Worm (Caenorhabditis elegans) whole organism, L3 larva: ENCODE measurements around the gene cyp-13A11.
A peak's percentile ranks its signal among the peaks of the same experiment; 100 is the strongest.

Experiments
- R02D3.7 ChIP-seq: fragments of 150-350 bp; optimal IDR thresholded peaks from 2 replicates; lab custom pipeline; 2014; ENCODE audit warnings: missing biosample characterization, missing genetic modification characterization
- ZK546.5 ChIP-seq: sonication (generic microtip); optimal IDR thresholded peaks from 2 replicates; lab custom pipeline; 2017; ENCODE audit warnings: missing biosample characterization, missing genetic modification characterization
- aly-2 ChIP-seq: fragments of 150-350 bp; optimal IDR thresholded peaks from 2 replicates; lab custom pipeline; 2014; ENCODE audit warnings: missing biosample characterization, missing genetic modification characterization
- ama-1 ChIP-seq: fragments of 150-350 bp; optimal IDR thresholded peaks from 2 replicates; lab custom pipeline; 2018
- ceh-16 ChIP-seq: sonication (generic microtip); optimal IDR thresholded peaks from 2 replicates; lab custom pipeline; 2017; ENCODE audit warnings: missing biosample characterization, missing genetic modification characterization
- ceh-82 ChIP-seq: fragments of 150-350 bp; optimal IDR thresholded peaks from 2 replicates; lab custom pipeline; 2014; ENCODE audit warnings: missing biosample characterization, missing genetic modification characterization
- ceh-9 ChIP-seq: sonication (generic microtip); optimal IDR thresholded peaks from 2 replicates; lab custom pipeline; 2018; ENCODE audit warnings: missing biosample characterization, missing genetic modification characterization
- daf-12 ChIP-seq: fragments of 150-350 bp; optimal IDR thresholded peaks from 2 replicates; lab custom pipeline; 2014; ENCODE audit warnings: missing biosample characterization, missing genetic modification reagents, missing genetic modification characterization
- egl-27 ChIP-seq: sonication (generic microtip); optimal IDR thresholded peaks from 4 replicates; lab custom pipeline; 2017; ENCODE audit warnings: missing biosample characterization, missing genetic modification reagents, missing genetic modification characterization
- egl-5 ChIP-seq: fragments of 150-350 bp; optimal IDR thresholded peaks from 2 replicates; lab custom pipeline; 2017; ENCODE audit warnings: missing biosample characterization, missing genetic modification reagents, missing genetic modification characterization, inconsistent platforms
- elt-1 ChIP-seq: fragments of 150-350 bp; optimal IDR thresholded peaks from 2 replicates; lab custom pipeline; 2014; ENCODE audit warnings: missing biosample characterization, missing genetic modification characterization
- elt-2 ChIP-seq: sonication (generic microtip); optimal IDR thresholded peaks from 2 replicates; lab custom pipeline; 2016; ENCODE audit warnings: missing genetic modification reagents, mild to moderate bottlenecking, missing genetic modification characterization, missing compliant biosample characterization
- elt-3 ChIP-seq, 3 experiments: fragments of 150-350 bp in 1 of 3; sonication (generic microtip) in 2 of 3; optimal IDR thresholded peaks; 2 replicates in 2 of 3; 4 replicates in 1 of 3; lab custom pipeline; 2014 to 2017; ENCODE audit warnings: missing biosample characterization in 3 of 3, missing genetic modification characterization in 3 of 3
- eor-1 ChIP-seq, 2 experiments: fragments of 150-350 bp; optimal IDR thresholded peaks; 2 replicates each; lab custom pipeline; 2014 to 2018; ENCODE audit warnings: missing biosample characterization in 2 of 2, missing genetic modification characterization in 2 of 2
- fkh-10 ChIP-seq: sonication (generic microtip); optimal IDR thresholded peaks from 2 replicates; lab custom pipeline; 2017; ENCODE audit warnings: missing biosample characterization, missing genetic modification reagents, missing genetic modification characterization
- fkh-2 ChIP-seq: fragments of 150-350 bp; optimal IDR thresholded peaks from 2 replicates; lab custom pipeline; 2014; ENCODE audit warnings: missing biosample characterization, missing genetic modification reagents, missing genetic modification characterization
- fos-1 ChIP-seq: fragments of 150-350 bp; optimal IDR thresholded peaks from 2 replicates; lab custom pipeline; 2014; ENCODE audit warnings: missing biosample characterization, missing genetic modification characterization
- hmg-11 ChIP-seq: sonication (generic microtip); optimal IDR thresholded peaks from 2 replicates; lab custom pipeline; 2016; ENCODE audit warnings: missing genetic modification characterization, missing compliant biosample characterization
- jun-1 ChIP-seq: fragments of 150-350 bp; optimal IDR thresholded peaks from 2 replicates; lab custom pipeline; 2014; ENCODE audit warnings: missing biosample characterization, missing genetic modification reagents, missing genetic modification characterization
- lin-15B ChIP-seq: fragments of 150-350 bp; optimal IDR thresholded peaks from 2 replicates; lab custom pipeline; 2014; ENCODE audit warnings: missing biosample characterization, missing genetic modification characterization
- lin-39 ChIP-seq: fragments of 150-350 bp; optimal IDR thresholded peaks from 2 replicates; lab custom pipeline; 2018; ENCODE audit warnings: missing biosample characterization, missing genetic modification reagents, missing genetic modification characterization
- lsy-12 ChIP-seq: sonication (generic microtip); optimal IDR thresholded peaks from 2 replicates; lab custom pipeline; 2016; ENCODE audit warnings: mild to moderate bottlenecking, missing genetic modification characterization, missing compliant biosample characterization
- mdl-1 ChIP-seq: fragments of 150-350 bp; optimal IDR thresholded peaks from 2 replicates; lab custom pipeline; 2014; ENCODE audit warnings: missing biosample characterization, missing genetic modification characterization
- mml-1 ChIP-seq: fragments of 150-350 bp; sonication (generic microtip); optimal IDR thresholded peaks from 3 replicates; lab custom pipeline; 2014; ENCODE audit warnings: missing biosample characterization, missing genetic modification characterization
- nfya-1 ChIP-seq: sonication (generic microtip); optimal IDR thresholded peaks from 2 replicates; lab custom pipeline; 2017; ENCODE audit warnings: missing genetic modification characterization, mild to moderate bottlenecking, missing compliant biosample characterization, antibody characterized with exemption, moderate library complexity; ENCODE audit not compliant: insufficient read depth
- nhr-11 ChIP-seq: fragments of 150-350 bp; optimal IDR thresholded peaks from 2 replicates; lab custom pipeline; 2014; ENCODE audit warnings: missing biosample characterization, missing genetic modification characterization
- nhr-23 ChIP-seq: fragments of 150-350 bp; optimal IDR thresholded peaks from 2 replicates; lab custom pipeline; 2014; ENCODE audit warnings: missing biosample characterization, missing genetic modification reagents, missing genetic modification characterization
- nhr-237 ChIP-seq: fragments of 150-350 bp; optimal IDR thresholded peaks from 2 replicates; lab custom pipeline; 2014; ENCODE audit warnings: missing biosample characterization, missing genetic modification characterization
- nhr-25 ChIP-seq: sonication (generic microtip); optimal IDR thresholded peaks from 2 replicates; lab custom pipeline; 2017; ENCODE audit warnings: missing biosample characterization, missing genetic modification characterization
- nhr-28 ChIP-seq: fragments of 150-350 bp; optimal IDR thresholded peaks from 2 replicates; lab custom pipeline; 2014; ENCODE audit warnings: missing biosample characterization, missing genetic modification characterization
- nhr-43 ChIP-seq: sonication (generic microtip); optimal IDR thresholded peaks from 2 replicates; lab custom pipeline; 2016; ENCODE audit warnings: mild to moderate bottlenecking, missing genetic modification characterization, missing compliant biosample characterization; ENCODE audit not compliant: poor library complexity, severe bottlenecking
- nhr-67 ChIP-seq: fragments of 150-350 bp; optimal IDR thresholded peaks from 2 replicates; lab custom pipeline; 2014; ENCODE audit warnings: missing biosample characterization, missing genetic modification characterization
- nhr-76 ChIP-seq: fragments of 150-350 bp; sonication (generic microtip); optimal IDR thresholded peaks from 5 replicates; lab custom pipeline; 2014; ENCODE audit warnings: missing biosample characterization, missing genetic modification characterization
- nhr-77 ChIP-seq: fragments of 150-350 bp; optimal IDR thresholded peaks from 2 replicates; lab custom pipeline; 2014; ENCODE audit warnings: missing biosample characterization, missing genetic modification characterization
- pha-4 ChIP-seq: fragments of 150-350 bp; optimal IDR thresholded peaks from 2 replicates; lab custom pipeline; 2014; ENCODE audit warnings: missing biosample characterization, missing genetic modification reagents, missing genetic modification characterization
- pqm-1 ChIP-seq: fragments of 150-350 bp; optimal IDR thresholded peaks from 2 replicates; lab custom pipeline; 2017; ENCODE audit warnings: missing biosample characterization, missing genetic modification characterization, inconsistent platforms
- sea-2 ChIP-seq: fragments of 150-350 bp; sonication (generic microtip); optimal IDR thresholded peaks from 4 replicates; lab custom pipeline; 2014; ENCODE audit warnings: missing biosample characterization, missing genetic modification reagents, missing genetic modification characterization
- skn-1 ChIP-seq: fragments of 150-350 bp; optimal IDR thresholded peaks from 2 replicates; lab custom pipeline; 2014; ENCODE audit warnings: missing biosample characterization, missing genetic modification characterization
- snpc-4 ChIP-seq: fragments of 150-350 bp; optimal IDR thresholded peaks from 2 replicates; lab custom pipeline; 2014; ENCODE audit warnings: missing biosample characterization, missing genetic modification characterization
- tbx-2 ChIP-seq: sonication (generic microtip); optimal IDR thresholded peaks from 2 replicates; lab custom pipeline; 2016; ENCODE audit warnings: mild to moderate bottlenecking, missing genetic modification characterization, missing compliant biosample characterization
- unc-39 ChIP-seq: sonication (generic microtip); optimal IDR thresholded peaks from 4 replicates; lab custom pipeline; 2017; ENCODE audit warnings: missing biosample characterization, missing genetic modification characterization
- unc-62 ChIP-seq: fragments of 150-350 bp; sonication (generic microtip); optimal IDR thresholded peaks from 4 replicates; lab custom pipeline; 2014; ENCODE audit warnings: missing biosample characterization, missing genetic modification reagents, missing genetic modification characterization
- zag-1 ChIP-seq: fragments of 150-350 bp; optimal IDR thresholded peaks from 2 replicates; lab custom pipeline; 2014; ENCODE audit warnings: missing biosample characterization, missing genetic modification characterization
- ztf-11 ChIP-seq: fragments of 150-350 bp; optimal IDR thresholded peaks from 2 replicates; lab custom pipeline; 2014; ENCODE audit warnings: missing biosample characterization, missing genetic modification characterization
- ztf-4 ChIP-seq: fragments of 150-350 bp; optimal IDR thresholded peaks from 2 replicates; lab custom pipeline; 2014; ENCODE audit warnings: missing biosample characterization, missing genetic modification characterization

The cyp-13A11 gene

DNA sequence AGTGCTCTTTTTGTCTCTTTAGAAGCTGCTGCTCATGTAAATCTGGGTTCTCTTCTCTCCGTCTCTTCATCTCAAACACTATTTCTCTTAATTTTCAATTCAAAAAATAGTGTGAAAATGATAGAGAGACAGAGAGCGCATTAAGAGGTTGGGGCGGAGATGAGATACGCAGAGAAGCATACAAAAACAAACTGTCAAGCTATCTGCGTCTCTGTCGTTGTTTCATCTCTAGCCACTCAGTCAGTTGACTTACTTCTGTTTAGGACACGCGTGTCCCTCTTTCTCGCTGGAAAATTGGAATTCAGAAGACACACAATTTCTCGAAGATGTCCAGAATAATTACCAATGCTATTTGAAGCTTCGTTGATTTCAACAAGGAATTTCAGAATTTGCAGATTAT is 40.3 kb downstream of the cyp-13A11 start (continued):
- no peak for TF ChIP-seq mml-1 (tag; lab: Kevin White, UChicago)
- TF ChIP-seq ceh-82 (tag; lab: Kevin White, UChicago), result peak; percentile 80
- TF ChIP-seq elt-1 (tag; lab: Kevin White, UChicago), result peak; percentile 5
- TF ChIP-seq pha-4 (tag; lab: Kevin White, UChicago), result peak; percentile 96
- TF ChIP-seq nhr-25, result peak; percentile 92
- no peak for TF ChIP-seq nhr-237
- TF ChIP-seq fkh-2 (tag; lab: Kevin White, UChicago), result peak; percentile 72
- TF ChIP-seq ama-1 (lab: Kevin White, UChicago), result peak; percentile 96
- TF ChIP-seq unc-62 (GFP tag; lab: Kevin White, UChicago), result peak; percentile 54
- TF ChIP-seq nhr-28 (tag; lab: Kevin White, UChicago), result no peak
- TF ChIP-seq eor-1 (tag; optimal IDR thresholded peaks at IDR 0.05; lab: Kevin White, UChicago), result peak in 1 of 2 experiments; percentile 77
- TF ChIP-seq nhr-11 (tag; lab: Kevin White, UChicago), result peak; percentile 86
- peak; percentile 82 for TF ChIP-seq hmg-11 (tag; lab: Kevin White, UChicago)
- TF ChIP-seq nhr-43 (tag; lab: Kevin White, UChicago), result peak; percentile 84
- no peak for TF ChIP-seq unc-39 (tag; lab: Kevin White, UChicago)
- TF ChIP-seq jun-1 (tag; lab: Kevin White, UChicago), result peak; percentile 86
- no peak for TF ChIP-seq aly-2 (tag; lab: Kevin White, UChicago)
- peak; percentile 66 for TF ChIP-seq nhr-77
- no peak for TF ChIP-seq nhr-67 (tag; lab: Kevin White, UChicago)

DNA sequence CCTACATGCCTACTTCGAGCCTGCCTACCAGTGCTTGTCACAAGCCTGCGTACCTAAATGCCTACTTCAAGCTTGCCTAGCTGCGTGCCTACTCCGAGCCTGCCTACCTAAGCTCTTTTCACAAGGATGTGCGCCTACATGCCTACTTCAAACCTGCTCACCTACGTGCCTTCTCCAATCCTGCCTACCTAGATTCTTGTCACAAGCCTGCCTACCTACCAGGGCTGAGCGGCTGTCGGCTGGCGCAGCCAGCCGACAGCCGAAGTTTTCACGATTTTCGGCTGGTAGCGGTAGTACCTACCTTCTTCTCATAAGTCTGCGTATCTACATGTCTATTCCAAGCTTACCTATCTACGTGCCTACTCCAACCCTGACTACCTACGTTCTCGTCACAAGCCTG is 40.9 kb downstream of the cyp-13A11 start:
- TF ChIP-seq jun-1 (tag; lab: Kevin White, UChicago) (no peak), sea-2 (GFP tag; lab: Kevin White, UChicago) (no peak), nhr-76 (tag; lab: Kevin White, UChicago) (no peak), pqm-1 (no peak), egl-5 (no peak), nhr-77 (no peak), nhr-237 (no peak), nhr-43 (tag; lab: Kevin White, UChicago) (no peak), elt-1 (tag; lab: Kevin White, UChicago) (no peak), skn-1 (no peak), ceh-16 (tag; lab: Kevin White, UChicago) (no peak), hmg-11 (tag; lab: Kevin White, UChicago) (no peak), zag-1 (no peak), nhr-67 (tag; lab: Kevin White, UChicago) (no peak), nhr-23 (tag; lab: Kevin White, UChicago) (no peak), nhr-25 (no peak), elt-2 (no peak)

DNA sequence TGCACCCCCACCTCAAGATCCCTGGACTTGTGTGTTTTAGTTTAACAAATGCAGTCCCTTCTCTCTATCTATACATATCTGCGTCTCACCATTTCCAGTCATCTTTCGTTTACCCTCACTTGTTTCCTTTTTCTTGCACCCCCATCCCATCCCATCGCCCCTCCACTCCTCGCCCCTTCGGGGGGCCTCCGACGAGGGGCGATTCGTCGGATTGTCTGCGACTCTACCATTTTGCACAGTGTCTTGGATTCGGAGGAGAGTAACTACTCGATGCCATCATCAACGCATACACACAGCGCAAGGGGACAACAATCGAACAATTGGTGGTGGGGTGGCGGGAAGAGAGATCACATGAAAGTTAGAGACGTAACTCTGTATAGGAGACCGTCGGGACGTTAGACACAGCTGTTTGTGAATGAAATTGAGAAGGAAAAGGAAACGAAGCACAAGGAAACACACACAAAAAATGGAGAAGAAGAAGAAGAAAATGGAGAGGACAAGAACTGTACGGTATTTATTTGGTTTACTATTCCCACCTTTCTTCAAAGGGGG is 41.7 kb downstream of the cyp-13A11 start:
- TF ChIP-seq nhr-43 (tag; lab: Kevin White, UChicago) (peak; percentile 49), ama-1 (lab: Kevin White, UChicago) (peak; percentile 64), zag-1 (peak; percentile 38), nhr-28 (tag; lab: Kevin White, UChicago) (no peak), egl-5 (peak; percentile 97), nhr-11 (tag; lab: Kevin White, UChicago) (peak; percentile 77), nhr-76 (tag; lab: Kevin White, UChicago) (no peak), elt-1 (tag; lab: Kevin White, UChicago) (peak; percentile 84), nhr-67 (tag; lab: Kevin White, UChicago) (no peak), jun-1 (tag; lab: Kevin White, UChicago) (peak; percentile 94), lin-39 (tag; lab: Kevin White, UChicago) (peak; percentile 97), tbx-2 (tag; lab: Kevin White, UChicago) (peak; percentile 83), skn-1 (peak; percentile 78), snpc-4 (tag; lab: Kevin White, UChicago) (peak; percentile 65), nhr-237 (no peak), R02D3.7 (tag; lab: Kevin White, UChicago) (peak; percentile 80), unc-62 (GFP tag; lab: Kevin White, UChicago) (peak; percentile 87), aly-2 (tag; lab: Kevin White, UChicago) (peak; percentile 35), daf-12 (no peak), ceh-16 (tag; lab: Kevin White, UChicago) (no peak), fkh-10 (GFP tag; lab: Kevin White, UChicago) (peak; percentile 98), nhr-77 (peak; percentile 19), fos-1 (tag; lab: Kevin White, UChicago) (peak; percentile 37), pha-4 (tag; lab: Kevin White, UChicago) (peak; percentile 97), nhr-25 (peak; percentile 90), nfya-1 (tag; lab: Kevin White, UChicago) (peak; percentile 97), lsy-12 (peak; percentile 82), elt-3 (tag; optimal IDR thresholded peaks at IDR 0.05; lab: Kevin White, UChicago) (no peak), elt-2 (peak; percentile 56), ztf-11 (no peak), mdl-1 (peak; percentile 61), ZK546.5 (no peak), lin-15B (tag; lab: Kevin White, UChicago) (peak; percentile 66), egl-27 (tag; lab: Kevin White, UChicago) (peak; percentile 89), ztf-4 (tag; lab: Kevin White, UChicago) (peak; percentile 75), hmg-11 (tag; lab: Kevin White, UChicago) (peak; percentile 99), fkh-2 (tag; lab: Kevin White, UChicago) (peak; percentile 85), ceh-82 (tag; lab: Kevin White, UChicago) (peak; percentile 55), ceh-9 (no peak)
